Worm (Caenorhabditis elegans): Measurements from ENCODE around the gene col-161.

The col-161 gene

DNA sequence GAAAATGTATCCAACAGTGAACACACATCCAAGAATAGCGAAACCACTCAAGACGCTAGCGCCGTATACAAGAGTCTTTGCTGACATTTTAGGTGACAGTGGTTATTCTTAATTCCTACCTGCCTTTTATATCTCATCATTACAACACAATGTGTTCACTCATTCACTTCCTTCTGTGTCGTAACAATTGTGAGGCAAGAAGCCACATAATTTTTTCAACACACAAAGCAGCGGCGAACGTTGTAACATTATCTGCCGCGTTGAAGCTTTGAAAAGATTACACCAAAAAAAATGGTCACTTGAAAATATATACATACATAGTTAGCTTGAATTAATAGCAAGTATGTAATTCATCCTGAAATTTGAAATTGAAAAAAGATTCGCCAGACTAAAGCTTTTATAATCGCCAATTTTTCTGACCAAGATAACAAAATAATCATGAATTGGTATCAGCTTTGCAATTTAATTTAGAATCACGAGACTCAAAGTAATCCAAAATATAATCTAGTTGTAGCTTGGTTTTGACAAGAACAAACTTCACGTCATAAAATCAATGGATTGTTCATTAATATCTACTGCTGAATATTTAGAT, at the start of gene col-161, which contains the start of gene srh-18:
Gene col-161, minus strand, starts transcription at position 101 of the 592 bp plus-strand sequence.
Gene srh-18, plus strand, starts transcription at position 542 of the 592 bp plus-strand sequence.
- no peak for TF ChIP-seq attf-6 (GFP tag; IDR thresholded peaks at IDR 0.05)
- TF ChIP-seq somi-1 (GFP tag; optimal IDR thresholded peaks at IDR 0.05), result no peak
- TF ChIP-seq lir-1 (GFP tag; conservative IDR thresholded peaks at IDR 0.05), result no peak
- TF ChIP-seq madf-6 (GFP tag; IDR thresholded peaks at IDR 0.05), result no peak
- TF ChIP-seq fkh-3 (tag; optimal IDR thresholded peaks at IDR 0.05), result no peak
- TF ChIP-seq bed-2 (GFP tag; IDR thresholded peaks at IDR 0.05), result no peak
- no peak for TF ChIP-seq lin-40 (tag; optimal IDR thresholded peaks at IDR 0.05)
- TF ChIP-seq die-1 (tag; optimal IDR thresholded peaks at IDR 0.05), result no peak
- no peak for TF ChIP-seq ceh-79 (tag; optimal IDR thresholded peaks at IDR 0.05)
- TF ChIP-seq atf-7 (tag; optimal IDR thresholded peaks at IDR 0.05), result no peak
- TF ChIP-seq F33H1.4 (GFP tag; IDR thresholded peaks at IDR 0.05), result no peak
- no peak for TF ChIP-seq B0019.2 (GFP tag; conservative IDR thresholded peaks at IDR 0.05)
- no peak for TF ChIP-seq snpc-1.1 (tag; optimal IDR thresholded peaks at IDR 0.05; ENCODE audit: insufficient read depth)
- TF ChIP-seq let-607 (tag; optimal IDR thresholded peaks at IDR 0.05), result no peak
- no peak for TF ChIP-seq F22D6.2 (tag; optimal IDR thresholded peaks at IDR 0.05)
- no peak for TF ChIP-seq K11D2.4 (GFP tag; IDR thresholded peaks at IDR 0.05)
- TF ChIP-seq rpc-1 (optimal IDR thresholded peaks at IDR 0.05), result no peak
- no peak for TF ChIP-seq rpc-1 (tag; optimal IDR thresholded peaks at IDR 0.05)
- TF ChIP-seq tlf-1 (GFP tag; optimal IDR thresholded peaks at IDR 0.05), result no peak
- TF ChIP-seq repo-1 (tag; optimal IDR thresholded peaks at IDR 0.05), result no peak
- TF ChIP-seq him-1 (tag; optimal IDR thresholded peaks at IDR 0.05), result no peak

DNA sequence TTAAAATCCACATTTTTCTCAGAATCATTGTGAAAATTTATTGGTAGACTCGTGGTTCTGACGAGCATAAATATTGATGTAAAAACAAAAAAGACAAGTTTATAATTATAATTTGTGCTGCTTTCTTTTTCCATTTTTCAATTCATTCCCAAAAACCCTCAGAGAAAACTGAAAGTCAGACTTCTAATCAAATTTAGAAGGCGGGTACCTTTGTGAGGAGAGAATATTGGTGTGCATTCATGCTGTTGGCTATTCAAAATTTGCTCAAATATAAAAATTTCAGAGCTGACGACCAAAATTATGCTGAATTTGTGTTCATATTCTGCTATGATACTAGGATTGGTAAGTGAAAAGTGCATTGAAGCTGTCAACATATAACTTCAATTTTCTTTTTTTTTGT, 49.2 kb upstream of the col-161 start, which contains the start of gene srx-125:
Gene srx-125, plus strand, starts transcription at position 301 of the 400 bp plus-strand sequence.
- TF ChIP-seq attf-3 (GFP tag; conservative IDR thresholded peaks at IDR 0.05) (no peak), tbx-9 (tag; optimal IDR thresholded peaks at IDR 0.05; ENCODE audit: borderline replicate concordance) (no peak), mcd-1 (GFP tag; IDR thresholded peaks at IDR 0.05) (no peak), xnd-1 (tag; optimal IDR thresholded peaks at IDR 0.05) (no peak), chd-7 (tag; optimal IDR thresholded peaks at IDR 0.05) (no peak), F52B5.7 (tag; optimal IDR thresholded peaks at IDR 0.05) (no peak), nhr-179 (tag; optimal IDR thresholded peaks at IDR 0.05) (no peak), snpc-1.1 (tag; optimal IDR thresholded peaks at IDR 0.05; ENCODE audit: insufficient read depth) (no peak), egl-18 (GFP tag; IDR thresholded peaks at IDR 0.05) (no peak)

DNA sequence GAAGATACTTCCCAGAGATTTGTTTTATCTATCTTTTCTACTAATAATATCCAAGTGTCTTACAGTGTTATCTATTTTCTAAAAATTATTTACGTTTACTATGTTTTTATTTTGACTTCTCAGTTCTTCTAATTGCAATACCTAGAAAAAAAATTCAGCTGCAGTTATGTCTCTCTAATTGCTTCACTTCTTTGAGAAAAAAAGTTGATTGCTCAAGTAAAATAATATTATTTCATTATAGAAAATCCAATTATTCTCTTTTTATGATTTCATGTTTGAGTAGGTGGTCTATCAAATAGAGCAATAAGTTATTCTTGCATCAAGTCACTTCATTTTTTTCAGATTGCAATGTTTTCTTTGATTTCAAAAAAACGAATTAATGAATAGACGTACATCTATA, 48.7 kb upstream of the col-161 start:
- no peak for TF ChIP-seq F52B5.7 (tag; optimal IDR thresholded peaks at IDR 0.05)
- no peak for TF ChIP-seq dox-1 (GFP tag; IDR thresholded peaks at IDR 0.05)
- TF ChIP-seq K11D2.4 (GFP tag; IDR thresholded peaks at IDR 0.05), result no peak
- TF ChIP-seq ceh-40 (GFP tag; IDR thresholded peaks at IDR 0.05), result no peak
- TF ChIP-seq tbp1 (GFP tag; optimal IDR thresholded peaks at IDR 0.05), result no peak
- no peak for TF ChIP-seq K12H6.12 (tag; optimal IDR thresholded peaks at IDR 0.05)
- no peak for TF ChIP-seq ceh-27 (GFP tag; optimal IDR thresholded peaks at IDR 0.05)
- no peak for TF ChIP-seq ztf-6 (GFP tag; IDR thresholded peaks at IDR 0.05)
- no peak for TF ChIP-seq ztf-26 (tag; optimal IDR thresholded peaks at IDR 0.05)
- no peak for TF ChIP-seq Y95B8A.8 (GFP tag; IDR thresholded peaks at IDR 0.05)
- TF ChIP-seq pha-4 (tag; optimal IDR thresholded peaks at IDR 0.05), result no peak
- TF ChIP-seq fkh-3 (tag; optimal IDR thresholded peaks at IDR 0.05), result no peak
- no peak for TF ChIP-seq B0336.3 (GFP tag; IDR thresholded peaks at IDR 0.05)
- TF ChIP-seq madf-8 (GFP tag; conservative IDR thresholded peaks at IDR 0.05), result no peak
